Fruit fly (Drosophila melanogaster): Measurements from ENCODE around the gene Acbp5.

Gene Acbp5

dm6 chr3L:8833467-8833802 is 45.1 kb upstream of the Acbp5 start (continued):
- TF ChIP-seq Dad (GFP tag; optimal IDR thresholded peaks at IDR 0.05), result no peak
- no peak for TF ChIP-seq Mrtf (GFP tag; IDR thresholded peaks at IDR 0.05)
- no peak for TF ChIP-seq Ssrp (tag; optimal IDR thresholded peaks at IDR 0.05)
- TF ChIP-seq peb (GFP tag; IDR thresholded peaks at IDR 0.05), result no peak
- TF ChIP-seq crc (GFP tag; optimal IDR thresholded peaks at IDR 0.05), result no peak
- TF ChIP-seq Elba2 (GFP tag; optimal IDR thresholded peaks at IDR 0.05), result no peak
- peak in 1 of 3 experiments; percentile 34 for TF ChIP-seq Stat92E (GFP tag; optimal IDR thresholded peaks at IDR 0.05)
- no peak for TF ChIP-seq Bteb2 (GFP tag; optimal IDR thresholded peaks at IDR 0.05)
- no peak for TF ChIP-seq HmgZ (tag; optimal IDR thresholded peaks at IDR 0.05)
- no peak for TF ChIP-seq vnd (GFP tag; IDR thresholded peaks at IDR 0.05; ENCODE audit: partially characterized antibody)
- peak; percentile 44; the same call in 1 of the 3 replicates for TF ChIP-seq CG2199 (GFP tag; IDR thresholded peaks at IDR 0.05)
- no peak for TF ChIP-seq pum (GFP tag; optimal IDR thresholded peaks at IDR 0.05)
- no peak for TF ChIP-seq CG43689 (GFP tag; IDR thresholded peaks at IDR 0.05)
- no peak for TF ChIP-seq pros (GFP tag; optimal IDR thresholded peaks at IDR 0.05)
- TF ChIP-seq Pdp1 (GFP tag; optimal IDR thresholded peaks at IDR 0.05), result peak in 1 of 2 experiments; percentile 44
- TF ChIP-seq CG10431 (GFP tag; optimal IDR thresholded peaks at IDR 0.05), result no peak
- no peak for TF ChIP-seq CG2875 (GFP tag; optimal IDR thresholded peaks at IDR 0.05)
- no peak for TF ChIP-seq CG6654 (GFP tag; optimal IDR thresholded peaks at IDR 0.05)
- TF ChIP-seq ssp (GFP tag; IDR thresholded peaks at IDR 0.05), result no peak
- no peak for TF ChIP-seq nom (GFP tag; optimal IDR thresholded peaks at IDR 0.05)
- no peak for TF ChIP-seq CG3995 (GFP tag; optimal IDR thresholded peaks at IDR 0.05)
- TF ChIP-seq CG16813 (GFP tag; IDR thresholded peaks at IDR 0.05; ENCODE audit: partially characterized antibody), result no peak
- TF ChIP-seq CG7556 (GFP tag; optimal IDR thresholded peaks at IDR 0.05), result no peak
- no peak for TF ChIP-seq ems (GFP tag; optimal IDR thresholded peaks at IDR 0.05)
- 0 out of 3 replicates have a peak, but pooled peaks have one; percentile 5 for TF ChIP-seq so (GFP tag; IDR thresholded peaks at IDR 0.05)
- TF ChIP-seq Lhr (GFP tag; optimal IDR thresholded peaks at IDR 0.05), result no peak
- TF ChIP-seq yki (optimal IDR thresholded peaks at IDR 0.05), result no peak
- TF ChIP-seq maf-S (GFP tag; optimal IDR thresholded peaks at IDR 0.05), result no peak
- no peak for TF ChIP-seq CG34376 (GFP tag; optimal IDR thresholded peaks at IDR 0.05)
- TF ChIP-seq tio (GFP tag; optimal IDR thresholded peaks at IDR 0.05), result no peak
- no peak for TF ChIP-seq twi (tag; optimal IDR thresholded peaks at IDR 0.05)
- no peak for TF ChIP-seq pb (GFP tag; optimal IDR thresholded peaks at IDR 0.05)
- no peak for TF ChIP-seq CG10462 (GFP tag; optimal IDR thresholded peaks at IDR 0.05)
- no peak for TF ChIP-seq Eip74EF (GFP tag; optimal IDR thresholded peaks at IDR 0.05)
- TF ChIP-seq HmgD (GFP tag; optimal IDR thresholded peaks at IDR 0.05), result no peak
- TF ChIP-seq Hr78 (GFP tag; optimal IDR thresholded peaks at IDR 0.05), result no peak
- no peak for TF ChIP-seq NC2β (GFP tag; optimal IDR thresholded peaks at IDR 0.05)
- TF ChIP-seq CHES-1-like (GFP tag; optimal IDR thresholded peaks at IDR 0.05), result no peak
- no peak for TF ChIP-seq CG1233 (GFP tag; optimal IDR thresholded peaks at IDR 0.05)
- TF ChIP-seq chm (GFP tag; IDR thresholded peaks at IDR 0.05), result no peak
- TF ChIP-seq CG4360 (GFP tag; IDR thresholded peaks at IDR 0.05), result peak; percentile 57
- peak; percentile 43 for TF ChIP-seq D (optimal IDR thresholded peaks at IDR 0.05)
- TF ChIP-seq D (GFP tag; optimal IDR thresholded peaks at IDR 0.05), result no peak
- no peak for TF ChIP-seq Ravus (GFP tag; IDR thresholded peaks at IDR 0.05)
- TF ChIP-seq CG12236 (GFP tag; optimal IDR thresholded peaks at IDR 0.05), result no peak
- no peak for TF ChIP-seq Hmx (GFP tag; optimal IDR thresholded peaks at IDR 0.05)
- no peak for TF ChIP-seq CG15073 (GFP tag; optimal IDR thresholded peaks at IDR 0.05)
- TF ChIP-seq CG9215 (GFP tag; IDR thresholded peaks at IDR 0.05), result no peak
- no peak for TF ChIP-seq Rfx (GFP tag; IDR thresholded peaks at IDR 0.05)
- TF ChIP-seq CTCF (GFP tag; optimal IDR thresholded peaks at IDR 0.05), result no peak
- no peak for TF ChIP-seq Deaf1 (tag; optimal IDR thresholded peaks at IDR 0.05)
- TF ChIP-seq CG30403 (GFP tag; optimal IDR thresholded peaks at IDR 0.05), result no peak
- no peak for TF ChIP-seq tna (GFP tag; IDR thresholded peaks at IDR 0.05; ENCODE audit: partially characterized antibody)

All from whole organism, embryonic.